Fruit fly (Drosophila melanogaster): ENCODE measurements around the gene CG46317.

DNA sequence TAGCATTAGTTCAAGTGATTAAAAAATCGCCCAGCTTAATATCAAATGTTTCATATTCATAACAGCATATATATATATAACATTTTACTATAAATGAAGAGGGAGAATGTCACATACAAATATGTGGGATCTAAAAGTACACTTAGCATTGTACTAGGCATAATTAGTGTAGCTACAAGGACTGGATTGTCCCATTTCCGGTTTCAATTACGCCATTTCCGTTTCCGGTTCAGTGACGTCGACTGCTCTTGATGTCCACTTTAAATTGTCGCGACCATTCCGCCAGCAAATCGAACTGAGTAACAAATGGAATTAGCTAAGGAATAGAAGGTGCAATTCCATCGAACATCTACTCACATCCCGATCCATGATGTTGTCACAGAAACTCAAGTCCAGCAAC lies 26.6 kb upstream of the CG46317 start:
- no peak for TF ChIP-seq h (optimal IDR thresholded peaks at IDR 0.05)
- TF ChIP-seq Sin3A (optimal IDR thresholded peaks at IDR 0.05): no peak
- no peak for TF ChIP-seq psq (optimal IDR thresholded peaks at IDR 0.05)

Data from Kc167 (cell line).